Fruit fly (Drosophila melanogaster) S2 (cell line): Measurements from ENCODE around the gene CG9541.

Experiments used
- CG8478 ChIP-seq: fragments of >200 bp; optimal IDR thresholded peaks from 2 replicates; lab custom pipeline; 2018
- CTCF ChIP-seq, 2 experiments: fragments of >200 bp; optimal IDR thresholded peaks; 2 replicates each; lab custom pipeline; 2018

- no peak for TF ChIP-seq CTCF (optimal IDR thresholded peaks at IDR 0.05; lab: Kevin White, UChicago)
- no peak for TF ChIP-seq CG8478
These were observed 722 bp downstream of the CG9541 start for dm6 chr2L:8974506-8974905.
